Fruit fly (Drosophila melanogaster) whole organism, wandering third instar larva: ENCODE results near the gene Mvd.

Experiments
- CrebA ChIP-seq: fragments of 200-800 bp; sonication (Bioruptor generic); optimal IDR thresholded peaks from 2 replicates; lab custom pipeline; 2016; ENCODE audit warnings: missing biosample characterization, mild to moderate bottlenecking, missing genetic modification characterization, borderline replicate concordance
- Hr83 ChIP-seq: fragments of 200-300 bp; sonication (Bioruptor generic); optimal IDR thresholded peaks from 2 replicates; lab custom pipeline; 2016; ENCODE audit warnings: missing biosample characterization, mild to moderate bottlenecking, missing genetic modification characterization, moderate library complexity; ENCODE audit not compliant: poor library complexity, severe bottlenecking
- Myc ChIP-seq: fragments of >200 bp; optimal IDR thresholded peaks from 2 replicates; lab custom pipeline; 2017
- br ChIP-seq: fragments of 200-800 bp; sonication (Bioruptor generic); optimal IDR thresholded peaks from 2 replicates; lab custom pipeline; 2016; ENCODE audit warnings: missing biosample characterization, missing genetic modification characterization
- brk ChIP-seq: fragments of 200-800 bp; sonication (Bioruptor generic); optimal IDR thresholded peaks from 2 replicates; lab custom pipeline; 2016; ENCODE audit warnings: missing biosample characterization, mild to moderate bottlenecking, missing genetic modification characterization
- foxo ChIP-seq, 2 experiments: fragments of 200-800 bp; sonication (Bioruptor generic); optimal IDR thresholded peaks; 2 replicates in 1 of 2; 3 replicates in 1 of 2; lab custom pipeline; 2016 to 2017; ENCODE audit warnings: missing biosample characterization in 2 of 2, missing genetic modification characterization in 2 of 2
- h ChIP-seq: fragments of 200-800 bp; sonication (Bioruptor generic); optimal IDR thresholded peaks from 3 replicates; lab custom pipeline; 2016; ENCODE audit warnings: missing biosample characterization, mild to moderate bottlenecking, missing genetic modification characterization
- pan ChIP-seq: fragments of >200 bp; optimal IDR thresholded peaks from 2 replicates; lab custom pipeline; 2017
- psq ChIP-seq: fragments of 200-800 bp; sonication (Bioruptor generic); optimal IDR thresholded peaks from 3 replicates; lab custom pipeline; 2017; ENCODE audit warnings: missing biosample characterization, mild to moderate bottlenecking, missing genetic modification characterization, moderate library complexity

dm6 chrX:15769457-15769856, 20.5 kb downstream of the Mvd start, which contains the start of gene CG33172:
- no peak for TF ChIP-seq brk
- no peak for TF ChIP-seq pan (lab: Kevin White, UChicago)
- TF ChIP-seq h, result no peak
- TF ChIP-seq psq (GFP tag; lab: Kevin White, UChicago), result no peak
- no peak for TF ChIP-seq Hr83 (GFP tag; lab: Kevin White, UChicago)
- no peak for TF ChIP-seq foxo (GFP tag; optimal IDR thresholded peaks at IDR 0.05; lab: Kevin White, UChicago)
- no peak for TF ChIP-seq CrebA (GFP tag; lab: Kevin White, UChicago)
- no peak for TF ChIP-seq Myc
- TF ChIP-seq br (GFP tag; lab: Kevin White, UChicago), result no peak
